Worm (Caenorhabditis elegans) whole organism, young adult: ENCODE results near the gene djr-1.2.

Source experiments
- B0019.2 ChIP-seq: fragments of 200-800 bp; sonication (Bioruptor generic); conservative IDR thresholded peaks from 2 replicates; pipeline ENCODE4 v1.3.6; 2022; ENCODE audit warnings: missing genetic modification reagents, missing genetic modification characterization, missing compliant biosample characterization
- C06A6.2 ChIP-seq: fragments of 200-800 bp; sonication (Bioruptor generic); conservative IDR thresholded peaks from 2 replicates; pipeline ENCODE4 v1.3.6; 2022; ENCODE audit warnings: missing genetic modification characterization, missing compliant biosample characterization
- D2030.7 ChIP-seq: fragments of 200-800 bp; sonication (Bioruptor generic); IDR thresholded peaks from 2 replicates; pipeline ENCODE4 v1.3.6; 2022; ENCODE audit warnings: missing genetic modification reagents, missing genetic modification characterization, missing compliant biosample characterization
- F10E7.11 ChIP-seq: sonication (generic microtip); optimal IDR thresholded peaks from 2 replicates; lab custom pipeline; 2017; ENCODE audit warnings: mild to moderate bottlenecking, missing genetic modification characterization, moderate library complexity, missing compliant biosample characterization
- F33H1.4 ChIP-seq: fragments of 200-800 bp; sonication (Bioruptor generic); IDR thresholded peaks from 2 replicates; pipeline ENCODE4 v1.3.6; 2022; ENCODE audit warnings: missing genetic modification reagents, missing genetic modification characterization, missing compliant biosample characterization
- F55B11.4 ChIP-seq: sonication (generic microtip); optimal IDR thresholded peaks from 2 replicates; lab custom pipeline; 2016; ENCODE audit warnings: missing compliant biosample characterization, missing genetic modification characterization, borderline replicate concordance; ENCODE audit not compliant: insufficient read depth
- Y67H2A.10 ChIP-seq: fragments of 200-800 bp; sonication (Bioruptor generic); conservative IDR thresholded peaks from 2 replicates; pipeline ENCODE4 v1.3.6; 2022; ENCODE audit warnings: missing genetic modification reagents, missing genetic modification characterization, missing compliant biosample characterization
- Y95B8A.8 ChIP-seq: fragments of 200-800 bp; sonication (Bioruptor generic); IDR thresholded peaks from 2 replicates; pipeline ENCODE4 v1.3.6; 2022; ENCODE audit warnings: missing genetic modification reagents, missing genetic modification characterization, missing compliant biosample characterization
- ZK185.1 ChIP-seq: sonication (generic microtip); optimal IDR thresholded peaks from 2 replicates; lab custom pipeline; 2016; ENCODE audit warnings: mild to moderate bottlenecking, missing genetic modification characterization, missing compliant biosample characterization; ENCODE audit not compliant: poor library complexity, severe bottlenecking
- ama-1 ChIP-seq, 3 experiments: fragments of 150-350 bp in 1 of 3; sonication (generic microtip) in 2 of 3; optimal IDR thresholded peaks; 2 replicates each; lab custom pipeline; 2014 to 2018; ENCODE audit warnings: missing biosample characterization in 2 of 3, missing genetic modification characterization in 2 of 3, missing genetic modification reagents in 2 of 3
- attf-5 ChIP-seq: fragments of 200-800 bp; sonication (Bioruptor generic); optimal IDR thresholded peaks from 2 replicates; lab custom pipeline; 2018; ENCODE audit warnings: mild to moderate bottlenecking, missing genetic modification characterization, missing compliant biosample characterization
- ccch-3 ChIP-seq: fragments of 200-800 bp; sonication (Bioruptor generic); optimal IDR thresholded peaks from 2 replicates; lab custom pipeline; 2018; ENCODE audit warnings: mild to moderate bottlenecking, missing genetic modification characterization, missing compliant biosample characterization
- cebp-1 ChIP-seq, 2 experiments: fragments of 200-800 bp in 1 of 2; sonication (Bioruptor generic) in 1 of 2; sonication (generic microtip) in 1 of 2; IDR thresholded peaks in 1 of 2; optimal IDR thresholded peaks in 1 of 2; 2 replicates each; pipeline versions ENCODE4 v1.3.6 to Lab custom; 2017 to 2022; ENCODE audit warnings: missing compliant biosample characterization in 2 of 2, missing genetic modification characterization in 2 of 2, mild to moderate bottlenecking in 1 of 2, missing genetic modification reagents in 1 of 2, moderate library complexity in 1 of 2
- ceh-100 ChIP-seq: fragments of 200-800 bp; sonication (Bioruptor generic); IDR thresholded peaks from 2 replicates; pipeline ENCODE4 v1.3.6; 2022; ENCODE audit warnings: missing genetic modification reagents, missing genetic modification characterization, missing compliant biosample characterization
- ceh-91 ChIP-seq: fragments of 200-800 bp; sonication (Bioruptor generic); IDR thresholded peaks from 2 replicates; pipeline ENCODE4 v1.3.6; 2022; ENCODE audit warnings: missing genetic modification reagents, missing genetic modification characterization, missing compliant biosample characterization
- chd-7 ChIP-seq: sonication (generic microtip); optimal IDR thresholded peaks from 2 replicates; lab custom pipeline; 2016; ENCODE audit warnings: mild to moderate bottlenecking, missing genetic modification characterization, moderate library complexity, missing compliant biosample characterization
- dpff-1 ChIP-seq: sonication (generic microtip); optimal IDR thresholded peaks from 2 replicates; lab custom pipeline; 2017; ENCODE audit warnings: mild to moderate bottlenecking, missing genetic modification characterization, missing compliant biosample characterization
- egl-18 ChIP-seq: fragments of 200-800 bp; sonication (Bioruptor generic); IDR thresholded peaks from 2 replicates; pipeline ENCODE4 v1.3.6; 2022; ENCODE audit warnings: missing genetic modification reagents, missing genetic modification characterization, missing compliant biosample characterization
- ekl-4 ChIP-seq: fragments of 200-800 bp; sonication (Bioruptor generic); IDR thresholded peaks from 2 replicates; pipeline ENCODE4 v1.3.6; 2022; ENCODE audit warnings: missing genetic modification reagents, missing genetic modification characterization, missing compliant biosample characterization
- gei-17 ChIP-seq: fragments of 200-800 bp; sonication (Bioruptor generic); optimal IDR thresholded peaks from 2 replicates; lab custom pipeline; 2018; ENCODE audit warnings: mild to moderate bottlenecking, missing genetic modification characterization, missing compliant biosample characterization
- hmg-1.2 ChIP-seq: fragments of 200-800 bp; sonication (Bioruptor generic); IDR thresholded peaks from 2 replicates; pipeline ENCODE4 v1.3.6; 2022; ENCODE audit warnings: missing genetic modification reagents, missing genetic modification characterization, missing compliant biosample characterization
- hmg-20 ChIP-seq: fragments of 200-800 bp; sonication (Bioruptor generic); IDR thresholded peaks from 2 replicates; pipeline ENCODE4 v1.3.6; 2022; ENCODE audit warnings: missing genetic modification reagents, missing genetic modification characterization, missing compliant biosample characterization
- hsf-1 ChIP-seq: fragments of 200-800 bp; sonication (Bioruptor generic); IDR thresholded peaks from 2 replicates; pipeline ENCODE4 v1.3.6; 2022; ENCODE audit warnings: missing genetic modification reagents, missing genetic modification characterization, missing compliant biosample characterization
- lin-54 ChIP-seq: fragments of 200-800 bp; sonication (Bioruptor generic); optimal IDR thresholded peaks from 2 replicates; lab custom pipeline; 2018; ENCODE audit warnings: mild to moderate bottlenecking, missing genetic modification characterization, missing compliant biosample characterization
- lir-1 ChIP-seq: fragments of 200-800 bp; sonication (Bioruptor generic); conservative IDR thresholded peaks from 2 replicates; pipeline ENCODE4 v1.3.6; 2022; ENCODE audit warnings: missing genetic modification reagents, missing genetic modification characterization, missing compliant biosample characterization
- lsl-1 ChIP-seq: fragments of 200-800 bp; sonication (Bioruptor generic); optimal IDR thresholded peaks from 2 replicates; lab custom pipeline; 2018; ENCODE audit warnings: mild to moderate bottlenecking, missing genetic modification characterization, moderate library complexity, missing compliant biosample characterization
- madf-3 ChIP-seq: fragments of 200-800 bp; sonication (Bioruptor generic); IDR thresholded peaks from 2 replicates; pipeline ENCODE4 v1.3.6; 2022; ENCODE audit warnings: missing genetic modification reagents, missing genetic modification characterization, missing compliant biosample characterization
- madf-6 ChIP-seq: fragments of 200-800 bp; sonication (Bioruptor generic); IDR thresholded peaks from 2 replicates; pipeline ENCODE4 v1.3.6; 2022; ENCODE audit warnings: missing genetic modification reagents, missing genetic modification characterization, missing compliant biosample characterization
- madf-8 ChIP-seq: fragments of 200-800 bp; sonication (Bioruptor generic); conservative IDR thresholded peaks from 2 replicates; pipeline ENCODE4 v1.3.6; 2022; ENCODE audit warnings: missing genetic modification reagents, missing genetic modification characterization, missing compliant biosample characterization
- mcd-1 ChIP-seq: fragments of 200-800 bp; sonication (Bioruptor generic); IDR thresholded peaks from 2 replicates; pipeline ENCODE4 v1.3.6; 2022; ENCODE audit warnings: missing genetic modification reagents, missing genetic modification characterization, missing compliant biosample characterization
- nfya-2 ChIP-seq: fragments of 200-800 bp; sonication (Bioruptor generic); IDR thresholded peaks from 2 replicates; pipeline ENCODE4 v1.3.6; 2022; ENCODE audit warnings: missing genetic modification reagents, missing genetic modification characterization, missing compliant biosample characterization
- nfyb-1 ChIP-seq: fragments of 200-800 bp; sonication (Bioruptor generic); IDR thresholded peaks from 2 replicates; pipeline ENCODE4 v1.3.6; 2022; ENCODE audit warnings: missing genetic modification reagents, missing genetic modification characterization, missing compliant biosample characterization
- rcor-1 ChIP-seq: fragments of 200-800 bp; sonication (Bioruptor generic); IDR thresholded peaks from 2 replicates; pipeline ENCODE4 v1.3.6; 2022; ENCODE audit warnings: missing genetic modification reagents, missing genetic modification characterization, missing compliant biosample characterization
- snpc-3.4 ChIP-seq: sonication (generic microtip); optimal IDR thresholded peaks from 2 replicates; lab custom pipeline; 2017; ENCODE audit warnings: missing genetic modification characterization, mild to moderate bottlenecking, missing compliant biosample characterization, antibody characterized with exemption, moderate library complexity, missing genotype, missing genetic modification reagents
- unc-130 ChIP-seq: sonication (generic microtip); optimal IDR thresholded peaks from 2 replicates; lab custom pipeline; 2016; ENCODE audit warnings: missing genetic modification reagents, missing genetic modification characterization, missing compliant biosample characterization
- xnd-1 ChIP-seq: sonication (generic microtip); optimal IDR thresholded peaks from 2 replicates; lab custom pipeline; 2016; ENCODE audit warnings: missing genotype, missing genetic modification reagents, missing genetic modification characterization, missing compliant biosample characterization
- ztf-22 ChIP-seq: fragments of 200-800 bp; sonication (Bioruptor generic); optimal IDR thresholded peaks from 2 replicates; lab custom pipeline; 2018; ENCODE audit warnings: mild to moderate bottlenecking, missing genetic modification characterization, moderate library complexity, missing compliant biosample characterization
- ztf-25 ChIP-seq: fragments of 200-800 bp; sonication (Bioruptor generic); IDR thresholded peaks from 2 replicates; pipeline ENCODE4 v1.3.6; 2022; ENCODE audit warnings: missing genetic modification reagents, missing genetic modification characterization, missing compliant biosample characterization
- ztf-28 ChIP-seq: fragments of 200-800 bp; sonication (Bioruptor generic); IDR thresholded peaks from 2 replicates; pipeline ENCODE4 v1.3.6; 2022; ENCODE audit warnings: missing genetic modification reagents, missing genetic modification characterization, missing compliant biosample characterization

djr-1.2 gene

ce11 chrV:4073455-4073854 lies 18.5 kb upstream of the djr-1.2 start, which contains the start of gene otpl-2:
Gene otpl-2 (plus strand): TSS chrV:4073755.
- TF ChIP-seq attf-5 (GFP tag; lab: Kevin White, UChicago) (no peak), Y95B8A.8 (GFP tag; lab: Robert Waterston, UW) (no peak), unc-130 (GFP tag; lab: Kevin White, UChicago) (no peak), ZK185.1 (tag; lab: Kevin White, UChicago) (no peak), snpc-3.4 (tag; lab: Kevin White, UChicago) (no peak), hmg-1.2 (no peak), nfya-2 (no peak), ztf-22 (GFP tag; lab: Kevin White, UChicago) (no peak), dpff-1 (tag; lab: Kevin White, UChicago) (no peak)

- TF ChIP-seq mcd-1 (GFP tag; lab: Robert Waterston, UW) = peak; percentile 82
These were observed 13.0 kb upstream of the djr-1.2 start for ce11 chrV:4067876-4068275.

ce11 chrV:4066143-4066542 lies 11.2 kb upstream of the djr-1.2 start:
- TF ChIP-seq mcd-1 (GFP tag; lab: Robert Waterston, UW) (peak; percentile 59), hmg-1.2 (peak; percentile 36; the same call in 1 of the 2 replicates)

ce11 chrV:4063559-4064164 lies 8.7 kb upstream of the djr-1.2 start:
- TF ChIP-seq C06A6.2 (GFP tag; lab: Robert Waterston, UW) (peak; percentile 67), hmg-20 (GFP tag; lab: Robert Waterston, UW) (0 out of 2 replicates have a peak, but pooled peaks have one; percentile 16), attf-5 (GFP tag; lab: Kevin White, UChicago) (peak; percentile 6), F33H1.4 (GFP tag; lab: Robert Waterston, UW) (peak; percentile 60), rcor-1 (GFP tag; lab: Robert Waterston, UW) (peak; percentile 63; the same call in 1 of the 2 replicates), nfyb-1 (GFP tag; lab: Robert Waterston, UW) (peak; percentile 83), lir-1 (GFP tag; lab: Robert Waterston, UW) (peak; percentile 35; the same call in 1 of the 2 replicates), lsl-1 (GFP tag; lab: Kevin White, UChicago) (peak; percentile 36), egl-18 (GFP tag; lab: Robert Waterston, UW) (0 out of 2 replicates have a peak, but pooled peaks have one; percentile 59), hmg-1.2 (peak; percentile 91), mcd-1 (GFP tag; lab: Robert Waterston, UW) (peak; percentile 98), hsf-1 (peak; percentile 54), ceh-91 (GFP tag; lab: Robert Waterston, UW) (peak; percentile 69), madf-8 (peak; percentile 33; the same call in 1 of the 2 replicates), ceh-100 (GFP tag; lab: Robert Waterston, UW) (peak; percentile 77), Y67H2A.10 (GFP tag; lab: Robert Waterston, UW) (0 out of 2 replicates have a peak, but pooled peaks have one; percentile 30), D2030.7 (GFP tag; lab: Robert Waterston, UW) (peak; percentile 72; the same call in 1 of the 2 replicates), B0019.2 (0 out of 2 replicates have a peak, but pooled peaks have one; percentile 19), ekl-4 (GFP tag; lab: Robert Waterston, UW) (peak; percentile 66; the same call in 1 of the 2 replicates), madf-6 (GFP tag; lab: Robert Waterston, UW) (peak; percentile 66), lin-54 (GFP tag; lab: Kevin White, UChicago) (peak; percentile 57)
- TF ChIP-seq, all 124 proteins: peak for 21; not testable (repeated sequence) for 103

ce11 chrV:4056203-4056602 lies 1.3 kb upstream of the djr-1.2 start:
- TF ChIP-seq F55B11.4 (no peak), gei-17 (GFP tag; lab: Kevin White, UChicago) (no peak), chd-7 (tag; lab: Kevin White, UChicago) (no peak), ama-1 (optimal IDR thresholded peaks at IDR 0.05; lab: Kevin White, UChicago) (no peak), ama-1 (GFP tag; optimal IDR thresholded peaks at IDR 0.05; lab: Kevin White, UChicago) (no peak), ztf-25 (GFP tag; lab: Robert Waterston, UW) (no peak), madf-3 (GFP tag; lab: Robert Waterston, UW) (no peak), ztf-28 (GFP tag; lab: Robert Waterston, UW) (no peak), xnd-1 (tag; lab: Kevin White, UChicago) (no peak), C06A6.2 (GFP tag; lab: Robert Waterston, UW) (no peak), F10E7.11 (tag; lab: Kevin White, UChicago) (no peak), ccch-3 (no peak), cebp-1 (GFP tag; IDR thresholded peaks at IDR 0.05; lab: Robert Waterston, UW) (no peak), cebp-1 (tag; optimal IDR thresholded peaks at IDR 0.05; lab: Kevin White, UChicago) (no peak), unc-130 (GFP tag; lab: Kevin White, UChicago) (no peak)
